Worm (Caenorhabditis elegans): ENCODE measurements around the gene sre-55.

DNA sequence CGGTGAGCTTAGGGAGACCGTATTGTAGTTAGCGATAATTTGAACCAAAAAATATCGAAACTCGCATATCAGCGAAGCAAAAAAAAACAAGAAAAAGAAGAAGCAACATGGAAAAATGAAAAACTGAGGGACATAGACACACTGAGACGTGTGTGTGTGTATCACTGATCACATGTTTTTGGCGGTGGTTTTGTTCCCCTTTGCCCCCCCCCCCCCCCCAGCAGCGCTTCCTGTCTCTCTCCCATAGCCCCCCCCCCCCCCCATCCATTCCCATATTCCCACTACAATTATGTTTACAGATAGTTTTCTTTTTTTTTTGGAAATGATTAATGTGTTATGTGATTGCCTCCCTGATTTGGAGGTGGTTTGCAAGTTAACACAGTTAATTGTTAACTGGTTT, 40.1 kb downstream of the sre-55 start:
- TF ChIP-seq nhr-11 (tag; optimal IDR thresholded peaks at IDR 0.05) = no peak
- TF ChIP-seq ZK546.5 (tag; optimal IDR thresholded peaks at IDR 0.05) = no peak
- no peak for TF ChIP-seq unc-62 (GFP tag; optimal IDR thresholded peaks at IDR 0.05)
- TF ChIP-seq dmd-4 (tag; optimal IDR thresholded peaks at IDR 0.05) = no peak
- no peak for TF ChIP-seq aly-2 (tag; optimal IDR thresholded peaks at IDR 0.05)
- TF ChIP-seq sma-3 (GFP tag; optimal IDR thresholded peaks at IDR 0.05) = no peak
- no peak for TF ChIP-seq mdl-1 (tag; optimal IDR thresholded peaks at IDR 0.05)
- TF ChIP-seq ama-1 (optimal IDR thresholded peaks at IDR 0.05) = no peak
- no peak for TF ChIP-seq snpc-4 (tag; optimal IDR thresholded peaks at IDR 0.05)

All from whole organism, L2 larva.